Worm (Caenorhabditis elegans): Measurements from ENCODE around the gene F02C12.3.
A peak's percentile ranks its signal among the peaks of the same experiment; 100 is the strongest.

ce11 chrX:13435790-13436472 lies 39.2 kb downstream of the F02C12.3 start, which contains the start of gene jmjd-3.3:
- no peak for TF ChIP-seq nhr-237 (tag; optimal IDR thresholded peaks at IDR 0.05)
- TF ChIP-seq nhr-77 (tag; optimal IDR thresholded peaks at IDR 0.05), result no peak
- TF ChIP-seq pha-4 (GFP tag; IDR thresholded peaks at IDR 0.05), result no peak
- TF ChIP-seq pha-4 (tag; optimal IDR thresholded peaks at IDR 0.05), result no peak
- no peak for TF ChIP-seq ztf-11 (tag; optimal IDR thresholded peaks at IDR 0.05)
- no peak for TF ChIP-seq nhr-41 (GFP tag; IDR thresholded peaks at IDR 0.05)
- no peak for TF ChIP-seq lsy-2 (tag; optimal IDR thresholded peaks at IDR 0.05)
- TF ChIP-seq ZK337.2 (GFP tag; IDR thresholded peaks at IDR 0.05), result 0 out of 2 replicates have a peak, but pooled peaks have one; percentile 2
